Fruit fly (Drosophila melanogaster) whole organism, embryonic: ENCODE results near the gene CG15882.

Experiments used
- Aef1 ChIP-seq: fragments of 200-800 bp; sonication (Bioruptor generic); IDR thresholded peaks from 3 replicates; pipeline ENCODE4 v1.3.6; 2022; ENCODE audit warnings: missing biosample characterization, missing genetic modification characterization
- CG10267 ChIP-seq: fragments of 200-800 bp; sonication (Bioruptor generic); optimal IDR thresholded peaks from 2 replicates; lab custom pipeline; 2018; ENCODE audit warnings: missing biosample characterization, mild to moderate bottlenecking, missing genetic modification characterization, moderate library complexity
- CG10274 ChIP-seq: fragments of 200-800 bp; sonication (Bioruptor generic); optimal IDR thresholded peaks from 3 replicates; lab custom pipeline; 2017; ENCODE audit warnings: missing biosample characterization, mild to moderate bottlenecking, missing genetic modification characterization
- CG10979 ChIP-seq: fragments of 200-800 bp; sonication (Bioruptor generic); optimal IDR thresholded peaks from 2 replicates; lab custom pipeline; 2018; ENCODE audit warnings: missing biosample characterization, mild to moderate bottlenecking, missing genetic modification characterization, moderate library complexity
- CG11560 ChIP-seq: fragments of 200-800 bp; sonication (Bioruptor generic); IDR thresholded peaks from 3 replicates; pipeline ENCODE4 v1.3.6; 2022; ENCODE audit warnings: missing biosample characterization, missing genetic modification characterization
- CG11695 ChIP-seq: fragments of 200-800 bp; sonication (Bioruptor generic); IDR thresholded peaks from 3 replicates; pipeline ENCODE4 v1.3.6; 2022; ENCODE audit warnings: missing biosample characterization, missing genetic modification characterization
- CG1602 ChIP-seq: fragments of 200-800 bp; sonication (Bioruptor generic); optimal IDR thresholded peaks from 3 replicates; lab custom pipeline; 2016; ENCODE audit warnings: missing biosample characterization, missing genetic modification characterization
- CG1647 ChIP-seq: fragments of 200-800 bp; sonication (Bioruptor generic); optimal IDR thresholded peaks from 3 replicates; lab custom pipeline; 2016; ENCODE audit warnings: missing biosample characterization, missing genetic modification characterization
- CG17328 ChIP-seq: fragments of 200-800 bp; sonication (Bioruptor generic); IDR thresholded peaks from 2 replicates; pipeline ENCODE4 v1.3.6; 2022; ENCODE audit warnings: missing biosample characterization, missing genetic modification characterization
- CG18599 ChIP-seq: fragments of 200-800 bp; sonication (Bioruptor generic); optimal IDR thresholded peaks from 3 replicates; lab custom pipeline; 2017; ENCODE audit warnings: missing biosample characterization, missing genetic modification characterization, mild to moderate bottlenecking, moderate library complexity, missing genetic modification reagents
- CG2120 ChIP-seq: fragments of 200-800 bp; sonication (Bioruptor generic); optimal IDR thresholded peaks from 3 replicates; lab custom pipeline; 2016; ENCODE audit warnings: missing biosample characterization, missing genetic modification characterization
- CG34376 ChIP-seq: fragments of 200-800 bp; sonication (Bioruptor generic); optimal IDR thresholded peaks from 2 replicates; lab custom pipeline; 2018; ENCODE audit warnings: missing biosample characterization, mild to moderate bottlenecking, missing genetic modification characterization
- CG3847 ChIP-seq: fragments of 200-800 bp; sonication (Bioruptor generic); IDR thresholded peaks from 2 replicates; pipeline ENCODE4 v1.3.6; 2022; ENCODE audit warnings: missing biosample characterization, missing genetic modification characterization
- CG4854 ChIP-seq: fragments of 200-800 bp; sonication (Bioruptor generic); optimal IDR thresholded peaks from 2 replicates; lab custom pipeline; 2016; ENCODE audit warnings: missing biosample characterization, missing genetic modification characterization, inconsistent platforms
- CG6654 ChIP-seq: fragments of 200-800 bp; sonication (Bioruptor generic); optimal IDR thresholded peaks from 2 replicates; lab custom pipeline; 2017; ENCODE audit warnings: missing biosample characterization, mild to moderate bottlenecking, missing genetic modification characterization
- CG6689 ChIP-seq: fragments of 200-800 bp; sonication (Bioruptor generic); IDR thresholded peaks from 2 replicates; pipeline ENCODE4 v1.3.6; 2022; ENCODE audit warnings: missing biosample characterization, missing genetic modification characterization
- CG8478 ChIP-seq: fragments of >200 bp; optimal IDR thresholded peaks from 2 replicates; lab custom pipeline; 2018
- CG8765 ChIP-seq: fragments of 200-800 bp; sonication (Bioruptor generic); IDR thresholded peaks from 2 replicates; pipeline ENCODE4 v1.3.6; 2022; ENCODE audit warnings: missing biosample characterization, missing genetic modification characterization
- CG9727 ChIP-seq: fragments of 200-800 bp; sonication (Bioruptor generic); optimal IDR thresholded peaks from 3 replicates; lab custom pipeline; 2017; ENCODE audit warnings: missing biosample characterization, mild to moderate bottlenecking, missing genetic modification characterization
- Dfd ChIP-seq, 2 experiments: fragments of >200 bp; optimal IDR thresholded peaks; 2 replicates each; lab custom pipeline; 2017; ENCODE audit warnings: missing biosample characterization in 2 of 2, missing genetic modification characterization in 2 of 2
- Fer3 ChIP-seq: fragments of 200-800 bp; sonication (Bioruptor generic); optimal IDR thresholded peaks from 2 replicates; lab custom pipeline; 2018; ENCODE audit warnings: missing biosample characterization, mild to moderate bottlenecking, missing genetic modification characterization, moderate library complexity
- HLH4C ChIP-seq: fragments of 200-800 bp; sonication (Bioruptor generic); IDR thresholded peaks from 3 replicates; pipeline ENCODE4 v1.3.6; 2022; ENCODE audit warnings: missing biosample characterization, missing genetic modification characterization; ENCODE audit not compliant: partially characterized antibody
- Hmx ChIP-seq: fragments of 200-800 bp; sonication (Bioruptor generic); optimal IDR thresholded peaks from 2 replicates; lab custom pipeline; 2016; ENCODE audit warnings: missing biosample characterization, missing genetic modification characterization
- Hr39 ChIP-seq: fragments of >200 bp; optimal IDR thresholded peaks from 2 replicates; lab custom pipeline; 2017
- Lhr ChIP-seq: fragments of 200-800 bp; sonication (Bioruptor generic); optimal IDR thresholded peaks from 3 replicates; lab custom pipeline; 2017; ENCODE audit warnings: mild to moderate bottlenecking, missing biosample characterization, missing genetic modification reagents, missing genetic modification characterization
- Mad ChIP-seq: fragments of 200-800 bp; sonication (Bioruptor generic); optimal IDR thresholded peaks from 2 replicates; lab custom pipeline; 2016; ENCODE audit warnings: missing biosample characterization, missing genetic modification characterization
- Nf-YA ChIP-seq: fragments of 200-800 bp; sonication (Bioruptor generic); IDR thresholded peaks from 2 replicates; pipeline ENCODE4 v1.3.6; 2022; ENCODE audit warnings: missing biosample characterization, missing genetic modification characterization
- Poxn ChIP-seq: fragments of 200-800 bp; sonication (Bioruptor generic); IDR thresholded peaks from 2 replicates; pipeline ENCODE4 v1.3.6; 2022; ENCODE audit warnings: missing biosample characterization, missing genetic modification characterization
- Six4 ChIP-seq: fragments of 200-800 bp; sonication (Bioruptor generic); optimal IDR thresholded peaks from 2 replicates; lab custom pipeline; 2016; ENCODE audit warnings: missing biosample characterization, missing genetic modification characterization
- Sry-δ ChIP-seq: fragments of 200-800 bp; sonication (Bioruptor generic); optimal IDR thresholded peaks from 2 replicates; lab custom pipeline; 2016; ENCODE audit warnings: missing biosample characterization, missing genetic modification characterization
- az2 ChIP-seq: fragments of 200-800 bp; sonication (Bioruptor generic); optimal IDR thresholded peaks from 3 replicates; lab custom pipeline; 2016; ENCODE audit warnings: missing biosample characterization, missing genetic modification characterization
- btn ChIP-seq: fragments of 200-800 bp; sonication (Bioruptor generic); optimal IDR thresholded peaks from 2 replicates; lab custom pipeline; 2016; ENCODE audit warnings: missing biosample characterization, missing genetic modification characterization
- chinmo ChIP-seq: fragments of 200-800 bp; sonication (Bioruptor generic); IDR thresholded peaks from 4 replicates; pipeline ENCODE4 v1.3.6; 2022; ENCODE audit warnings: missing biosample characterization, missing genetic modification characterization; ENCODE audit not compliant: partially characterized antibody
- emc ChIP-seq: fragments of 200-800 bp; sonication (Bioruptor generic); optimal IDR thresholded peaks from 2 replicates; lab custom pipeline; 2016; ENCODE audit warnings: missing biosample characterization, missing genetic modification characterization
- en ChIP-seq: fragments of 200-800 bp; sonication (Bioruptor generic); optimal IDR thresholded peaks from 2 replicates; lab custom pipeline; 2016; ENCODE audit warnings: missing biosample characterization, missing genetic modification characterization
- esg ChIP-seq: fragments of 200-800 bp; sonication (Bioruptor generic); conservative IDR thresholded peaks from 2 replicates; pipeline ENCODE4 v1.3.6; 2022; ENCODE audit warnings: missing biosample characterization, missing genetic modification characterization
- fu2 ChIP-seq: fragments of 200-800 bp; sonication (Bioruptor generic); optimal IDR thresholded peaks from 2 replicates; lab custom pipeline; 2016; ENCODE audit warnings: missing biosample characterization, missing genetic modification characterization
- h ChIP-seq: fragments of >200 bp; optimal IDR thresholded peaks from 2 replicates; lab custom pipeline; 2017
- insv ChIP-seq, 2 experiments: fragments of 200-800 bp; sonication (Bioruptor generic); optimal IDR thresholded peaks; 3 replicates each; lab custom pipeline; 2016 to 2018; ENCODE audit warnings: missing biosample characterization in 2 of 2, missing genetic modification characterization in 2 of 2
- jigr1 ChIP-seq: fragments of 200-800 bp; sonication (Bioruptor generic); IDR thresholded peaks from 3 replicates; pipeline ENCODE4 v1.3.6; 2022; ENCODE audit warnings: missing biosample characterization, missing genetic modification characterization
- mam ChIP-seq: fragments of 200-800 bp; sonication (Bioruptor generic); optimal IDR thresholded peaks from 3 replicates; lab custom pipeline; 2016; ENCODE audit warnings: missing biosample characterization, missing genetic modification characterization
- org-1 ChIP-seq: fragments of 200-800 bp; sonication (Bioruptor generic); optimal IDR thresholded peaks from 2 replicates; lab custom pipeline; 2017; ENCODE audit warnings: missing biosample characterization, missing genetic modification characterization
- otp ChIP-seq: fragments of 200-800 bp; sonication (Bioruptor generic); IDR thresholded peaks from 3 replicates; pipeline ENCODE4, ENCODE4 v1.3.6; 2022; ENCODE audit warnings: missing biosample characterization, missing genetic modification characterization
- schlank ChIP-seq: fragments of 200-800 bp; sonication (Bioruptor generic); optimal IDR thresholded peaks from 2 replicates; lab custom pipeline; 2018; ENCODE audit warnings: missing biosample characterization, mild to moderate bottlenecking, missing genetic modification characterization
- scrt ChIP-seq: fragments of 200-800 bp; sonication (Bioruptor generic); optimal IDR thresholded peaks from 2 replicates; lab custom pipeline; 2018; ENCODE audit warnings: missing biosample characterization, mild to moderate bottlenecking, missing genetic modification characterization, moderate library complexity
- sima ChIP-seq: fragments of 200-800 bp; sonication (Bioruptor generic); optimal IDR thresholded peaks from 2 replicates; lab custom pipeline; 2016; ENCODE audit warnings: missing biosample characterization, missing genetic modification characterization
- slou ChIP-seq: fragments of 200-800 bp; sonication (Bioruptor generic); optimal IDR thresholded peaks from 3 replicates; lab custom pipeline; 2016; ENCODE audit warnings: missing biosample characterization, missing genetic modification characterization
- stwl ChIP-seq: fragments of 200-800 bp; sonication (Bioruptor generic); optimal IDR thresholded peaks from 3 replicates; lab custom pipeline; 2018; ENCODE audit warnings: missing biosample characterization, mild to moderate bottlenecking, missing genetic modification characterization, moderate library complexity
- tap ChIP-seq: fragments of 200-800 bp; optimal IDR thresholded peaks from 3 replicates; lab custom pipeline; 2019; ENCODE audit warnings: missing biosample characterization, mild to moderate bottlenecking, missing genetic modification characterization, moderate library complexity
- tgo ChIP-seq: fragments of 200-800 bp; sonication (Bioruptor generic); IDR thresholded peaks from 3 replicates; pipeline ENCODE4 v1.3.6; 2022; ENCODE audit warnings: missing biosample characterization, missing genetic modification characterization
- usp ChIP-seq: fragments of >200 bp; optimal IDR thresholded peaks from 2 replicates; lab custom pipeline; 2017; ENCODE audit warnings: missing biosample characterization, missing genetic modification characterization
- wek ChIP-seq: fragments of 200-800 bp; sonication (Bioruptor generic); optimal IDR thresholded peaks from 3 replicates; lab custom pipeline; 2018; ENCODE audit warnings: missing biosample characterization, mild to moderate bottlenecking, missing genetic modification characterization, moderate library complexity

Gene CG15882

dm6 chrX:19153288-19154130 is 29.3 kb upstream of the CG15882 start (continued):
- TF ChIP-seq CG1602 (GFP tag; lab: Kevin White, UChicago) (no peak), scrt (GFP tag; lab: Kevin White, UChicago) (no peak), CG4854 (GFP tag; lab: Kevin White, UChicago) (no peak), mam (no peak), fu2 (GFP tag; lab: Kevin White, UChicago) (no peak), jigr1 (no peak), Lhr (no peak), CG3847 (GFP tag; lab: Robert Waterston, UW) (no peak), schlank (tag; lab: Kevin White, UChicago) (no peak), otp (peak; percentile 4; the same call in 1 of the 3 replicates), az2 (GFP tag; lab: Kevin White, UChicago) (no peak), esg (GFP tag; lab: Robert Waterston, UW) (no peak), sima (GFP tag; lab: Kevin White, UChicago) (no peak), CG9727 (GFP tag; lab: Kevin White, UChicago) (no peak), insv (GFP tag; optimal IDR thresholded peaks at IDR 0.05; lab: Kevin White, UChicago) (no peak), CG6689 (GFP tag; lab: Robert Waterston, UW) (no peak), CG8478 (lab: Kevin White, UChicago) (no peak), Poxn (GFP tag; lab: Robert Waterston, UW) (no peak), Aef1 (peak; percentile 54; the same call in 1 of the 3 replicates), Hr39 (lab: Kevin White, UChicago) (no peak), stwl (no peak), Six4 (GFP tag; lab: Kevin White, UChicago) (no peak), CG2120 (no peak), CG10274 (no peak), chinmo (GFP tag; lab: Robert Waterston, UW) (peak; percentile 94), CG6654 (GFP tag; lab: Kevin White, UChicago) (no peak), Mad (GFP tag; lab: Kevin White, UChicago) (peak; percentile 22), CG34376 (peak; percentile 61), CG10267 (tag; lab: Kevin White, UChicago) (no peak), CG8765 (GFP tag; lab: Robert Waterston, UW) (no peak), Hmx (no peak), CG10979 (tag; lab: Kevin White, UChicago) (no peak), slou (GFP tag; lab: Kevin White, UChicago) (no peak), Nf-YA (GFP tag; lab: Robert Waterston, UW) (peak; percentile 14; the same call in 1 of the 2 replicates), Fer3 (tag; lab: Kevin White, UChicago) (no peak), emc (GFP tag; lab: Kevin White, UChicago) (no peak), Dfd (GFP tag; optimal IDR thresholded peaks at IDR 0.05; lab: Kevin White, UChicago) (no peak), CG11695 (no peak; the same call in 2 of the 3 replicates), h (no peak), CG1647 (GFP tag; lab: Kevin White, UChicago) (no peak), org-1 (GFP tag; lab: Kevin White, UChicago) (no peak), CG11560 (no peak), HLH4C (GFP tag; lab: Robert Waterston, UW) (peak; percentile 28; the same call in 1 of the 3 replicates), en (no peak), usp (GFP tag; lab: Kevin White, UChicago) (no peak), CG17328 (GFP tag; lab: Robert Waterston, UW) (no peak), wek (GFP tag; lab: Kevin White, UChicago) (no peak), tgo (no peak), Sry-δ (GFP tag; lab: Kevin White, UChicago) (no peak), tap (tag; lab: Kevin White, UChicago) (no peak), btn (GFP tag; lab: Kevin White, UChicago) (peak; percentile 6), CG18599 (GFP tag; lab: Kevin White, UChicago) (peak; percentile 48)
